Fruit fly (Drosophila melanogaster) whole organism, embryonic: ENCODE measurements around the gene CG13898.

Experiments
- ATbp ChIP-seq: fragments of 200-800 bp; sonication (Bioruptor generic); optimal IDR thresholded peaks from 2 replicates; lab custom pipeline; 2017; ENCODE audit warnings: missing biosample characterization, mild to moderate bottlenecking, missing genetic modification characterization, missing genetic modification reagents
- Antp ChIP-seq: fragments of 200-800 bp; sonication (Bioruptor generic); optimal IDR thresholded peaks from 3 replicates; lab custom pipeline; 2016; ENCODE audit warnings: missing biosample characterization, missing genetic modification characterization
- Bdp1 ChIP-seq: fragments of 200-800 bp; sonication (Bioruptor generic); optimal IDR thresholded peaks from 3 replicates; lab custom pipeline; 2016; ENCODE audit warnings: missing biosample characterization, missing genetic modification characterization
- BtbVII ChIP-seq: fragments of 200-800 bp; sonication (Bioruptor generic); optimal IDR thresholded peaks from 3 replicates; lab custom pipeline; 2017; ENCODE audit warnings: missing biosample characterization, mild to moderate bottlenecking, missing genetic modification characterization
- CG10543 ChIP-seq: fragments of 200-800 bp; sonication (Bioruptor generic); optimal IDR thresholded peaks from 3 replicates; lab custom pipeline; 2017; ENCODE audit warnings: missing biosample characterization, mild to moderate bottlenecking, missing genetic modification characterization, moderate library complexity
- CG11504 ChIP-seq: fragments of 200-800 bp; sonication (Bioruptor generic); optimal IDR thresholded peaks from 3 replicates; lab custom pipeline; 2019; ENCODE audit warnings: missing biosample characterization, mild to moderate bottlenecking, missing genetic modification characterization, moderate library complexity
- CG12769 ChIP-seq: fragments of 200-800 bp; sonication (Bioruptor generic); optimal IDR thresholded peaks from 2 replicates; lab custom pipeline; 2019; ENCODE audit warnings: missing biosample characterization, mild to moderate bottlenecking, missing genetic modification characterization, moderate library complexity
- CG13624 ChIP-seq: fragments of 200-800 bp; sonication (Bioruptor generic); optimal IDR thresholded peaks from 2 replicates; lab custom pipeline; 2016; ENCODE audit warnings: missing biosample characterization, missing genetic modification characterization
- CG15073 ChIP-seq: fragments of 200-800 bp; sonication (Bioruptor generic); optimal IDR thresholded peaks from 2 replicates; lab custom pipeline; 2016; ENCODE audit warnings: missing biosample characterization, missing genetic modification characterization
- CG1602 ChIP-seq: fragments of 200-800 bp; sonication (Bioruptor generic); optimal IDR thresholded peaks from 3 replicates; lab custom pipeline; 2016; ENCODE audit warnings: missing biosample characterization, missing genetic modification characterization
- CG1647 ChIP-seq: fragments of 200-800 bp; sonication (Bioruptor generic); optimal IDR thresholded peaks from 3 replicates; lab custom pipeline; 2016; ENCODE audit warnings: missing biosample characterization, missing genetic modification characterization
- CG17361 ChIP-seq: fragments of 200-800 bp; sonication (Bioruptor generic); IDR thresholded peaks from 3 replicates; pipeline ENCODE4 v1.3.6; 2022; ENCODE audit warnings: missing biosample characterization, missing genetic modification characterization
- CG18011 ChIP-seq: fragments of 200-800 bp; sonication (Bioruptor generic); optimal IDR thresholded peaks from 2 replicates; lab custom pipeline; 2017; ENCODE audit warnings: missing biosample characterization, missing genetic modification characterization, mild to moderate bottlenecking, moderate library complexity, missing genotype
- CG34224 ChIP-seq: fragments of 200-800 bp; sonication (Bioruptor generic); IDR thresholded peaks from 3 replicates; pipeline ENCODE4 v1.3.6; 2022; ENCODE audit warnings: missing biosample characterization, missing genetic modification characterization; ENCODE audit not compliant: partially characterized antibody
- CG34376 ChIP-seq: fragments of 200-800 bp; sonication (Bioruptor generic); optimal IDR thresholded peaks from 2 replicates; lab custom pipeline; 2018; ENCODE audit warnings: missing biosample characterization, mild to moderate bottlenecking, missing genetic modification characterization
- CG3995 ChIP-seq: fragments of 200-800 bp; sonication (Bioruptor generic); optimal IDR thresholded peaks from 3 replicates; lab custom pipeline; 2016; ENCODE audit warnings: missing biosample characterization, missing genetic modification characterization
- CG7271 ChIP-seq: fragments of 200-800 bp; sonication (Bioruptor generic); optimal IDR thresholded peaks from 2 replicates; lab custom pipeline; 2018; ENCODE audit warnings: missing biosample characterization, mild to moderate bottlenecking, missing genetic modification characterization, moderate library complexity
- CG7745 ChIP-seq: fragments of 200-800 bp; sonication (Bioruptor generic); optimal IDR thresholded peaks from 2 replicates; lab custom pipeline; 2018; ENCODE audit warnings: missing biosample characterization, mild to moderate bottlenecking, missing genetic modification characterization, moderate library complexity
- Doc3 ChIP-seq: fragments of 200-800 bp; sonication (Bioruptor generic); IDR thresholded peaks from 3 replicates; pipeline ENCODE4 v1.3.6; 2022; ENCODE audit warnings: missing biosample characterization, missing genetic modification characterization; ENCODE audit not compliant: partially characterized antibody
- Fer2 ChIP-seq: fragments of 200-800 bp; sonication (Bioruptor generic); optimal IDR thresholded peaks from 2 replicates; lab custom pipeline; 2018; ENCODE audit warnings: missing biosample characterization, mild to moderate bottlenecking, missing genetic modification characterization, moderate library complexity
- HLH4C ChIP-seq: fragments of 200-800 bp; sonication (Bioruptor generic); IDR thresholded peaks from 3 replicates; pipeline ENCODE4 v1.3.6; 2022; ENCODE audit warnings: missing biosample characterization, missing genetic modification characterization; ENCODE audit not compliant: partially characterized antibody
- Lhr ChIP-seq: fragments of 200-800 bp; sonication (Bioruptor generic); optimal IDR thresholded peaks from 3 replicates; lab custom pipeline; 2017; ENCODE audit warnings: mild to moderate bottlenecking, missing biosample characterization, missing genetic modification reagents, missing genetic modification characterization
- Lim3 ChIP-seq: fragments of 200-800 bp; sonication (Bioruptor generic); IDR thresholded peaks from 2 replicates; pipeline ENCODE4 v1.3.6; 2022; ENCODE audit warnings: missing biosample characterization, missing genetic modification characterization
- Max ChIP-seq: fragments of 200-800 bp; sonication (Bioruptor generic); optimal IDR thresholded peaks from 2 replicates; lab custom pipeline; 2016; ENCODE audit warnings: missing biosample characterization, mild to moderate bottlenecking, missing genetic modification characterization
- Mrtf ChIP-seq: fragments of 200-800 bp; sonication (Bioruptor generic); IDR thresholded peaks from 3 replicates; pipeline ENCODE4 v1.3.6; 2022; ENCODE audit warnings: missing biosample characterization, missing genetic modification characterization
- Sry-β ChIP-seq: fragments of 200-800 bp; sonication (Bioruptor generic); optimal IDR thresholded peaks from 2 replicates; lab custom pipeline; 2018; ENCODE audit warnings: missing biosample characterization, mild to moderate bottlenecking, missing genetic modification characterization, moderate library complexity
- ase ChIP-seq: fragments of 200-800 bp; sonication (Bioruptor generic); IDR thresholded peaks from 3 replicates; pipeline ENCODE4 v1.3.6; 2022; ENCODE audit warnings: missing biosample characterization, missing genetic modification characterization
- chm ChIP-seq: fragments of 200-800 bp; sonication (Bioruptor generic); IDR thresholded peaks from 2 replicates; pipeline ENCODE4 v1.3.6; 2022; ENCODE audit warnings: missing biosample characterization, missing genetic modification characterization
- dm ChIP-seq: fragments of 200-800 bp; sonication (Bioruptor generic); optimal IDR thresholded peaks from 3 replicates; lab custom pipeline; 2016; ENCODE audit warnings: missing biosample characterization, missing genetic modification characterization
- dpn ChIP-seq, 2 experiments: fragments of 200-800 bp; sonication (Bioruptor generic); optimal IDR thresholded peaks; 3 replicates each; lab custom pipeline; 2016; ENCODE audit warnings: missing biosample characterization in 2 of 2, missing genetic modification characterization in 2 of 2
- esg ChIP-seq: fragments of 200-800 bp; sonication (Bioruptor generic); conservative IDR thresholded peaks from 2 replicates; pipeline ENCODE4 v1.3.6; 2022; ENCODE audit warnings: missing biosample characterization, missing genetic modification characterization
- eyg ChIP-seq: fragments of 200-800 bp; sonication (Bioruptor generic); optimal IDR thresholded peaks from 3 replicates; lab custom pipeline; 2016; ENCODE audit warnings: missing biosample characterization, missing genetic modification characterization
- gfzf ChIP-seq: fragments of 200-800 bp; sonication (Bioruptor generic); optimal IDR thresholded peaks from 2 replicates; lab custom pipeline; 2016; ENCODE audit warnings: missing biosample characterization, mild to moderate bottlenecking, missing genetic modification characterization, moderate library complexity
- gsb-n ChIP-seq: fragments of 200-800 bp; sonication (Bioruptor generic); optimal IDR thresholded peaks from 3 replicates; lab custom pipeline; 2018; ENCODE audit warnings: missing biosample characterization, mild to moderate bottlenecking, missing genetic modification characterization
- her ChIP-seq: fragments of 200-800 bp; sonication (Bioruptor generic); optimal IDR thresholded peaks from 2 replicates; lab custom pipeline; 2016; ENCODE audit warnings: missing biosample characterization, missing genetic modification characterization
- lov ChIP-seq, 2 experiments: fragments of 200-800 bp in 1 of 2; fragments of >200 bp in 1 of 2; sonication (Bioruptor generic) in 1 of 2; IDR thresholded peaks in 1 of 2; optimal IDR thresholded peaks in 1 of 2; 2 replicates in 1 of 2; 3 replicates in 1 of 2; pipeline versions ENCODE4 v1.3.6 to Lab custom; 2017 to 2022; ENCODE audit warnings: missing biosample characterization in 1 of 2, missing genetic modification characterization in 1 of 2
- mld ChIP-seq: fragments of 200-800 bp; sonication (Bioruptor generic); IDR thresholded peaks from 3 replicates; pipeline ENCODE4 v1.3.6; 2022; ENCODE audit warnings: missing biosample characterization, missing genetic modification characterization; ENCODE audit not compliant: partially characterized antibody
- nau ChIP-seq: fragments of 200-800 bp; sonication (Bioruptor generic); optimal IDR thresholded peaks from 3 replicates; lab custom pipeline; 2017; ENCODE audit warnings: missing biosample characterization, mild to moderate bottlenecking, missing genetic modification characterization, missing genetic modification reagents
- nerfin-2 ChIP-seq: fragments of 200-800 bp; sonication (Bioruptor generic); IDR thresholded peaks from 2 replicates; pipeline ENCODE4 v1.3.6; 2022; ENCODE audit warnings: missing biosample characterization, missing genetic modification characterization; ENCODE audit not compliant: partially characterized antibody
- org-1 ChIP-seq: fragments of 200-800 bp; sonication (Bioruptor generic); optimal IDR thresholded peaks from 2 replicates; lab custom pipeline; 2017; ENCODE audit warnings: missing biosample characterization, missing genetic modification characterization
- otp ChIP-seq: fragments of 200-800 bp; sonication (Bioruptor generic); IDR thresholded peaks from 3 replicates; pipeline ENCODE4, ENCODE4 v1.3.6; 2022; ENCODE audit warnings: missing biosample characterization, missing genetic modification characterization
- pfk ChIP-seq: fragments of 200-800 bp; sonication (Bioruptor generic); optimal IDR thresholded peaks from 2 replicates; lab custom pipeline; 2018; ENCODE audit warnings: missing biosample characterization, mild to moderate bottlenecking, missing genetic modification characterization, moderate library complexity
- pros ChIP-seq: fragments of 200-800 bp; sonication (Bioruptor generic); optimal IDR thresholded peaks from 3 replicates; lab custom pipeline; 2019; ENCODE audit warnings: missing biosample characterization, mild to moderate bottlenecking, missing genetic modification characterization, moderate library complexity
- pum ChIP-seq: fragments of 200-800 bp; sonication (Bioruptor generic); optimal IDR thresholded peaks from 2 replicates; lab custom pipeline; 2016; ENCODE audit warnings: missing biosample characterization, missing genetic modification characterization
- rib ChIP-seq: fragments of 200-800 bp; sonication (Bioruptor generic); IDR thresholded peaks from 2 replicates; pipeline ENCODE4 v1.3.6; 2022; ENCODE audit warnings: missing biosample characterization, missing genetic modification characterization
- ro ChIP-seq: fragments of 200-800 bp; sonication (Bioruptor generic); IDR thresholded peaks from 2 replicates; pipeline ENCODE4 v1.3.6; 2022; ENCODE audit warnings: missing biosample characterization, missing genetic modification characterization
- salm ChIP-seq: fragments of 200-800 bp; sonication (Bioruptor generic); optimal IDR thresholded peaks from 2 replicates; lab custom pipeline; 2018; ENCODE audit warnings: missing biosample characterization, mild to moderate bottlenecking, missing genetic modification characterization
- tna ChIP-seq: fragments of 200-800 bp; sonication (Bioruptor generic); IDR thresholded peaks from 2 replicates; pipeline ENCODE4 v1.3.6; 2022; ENCODE audit warnings: missing biosample characterization, missing genetic modification characterization; ENCODE audit not compliant: partially characterized antibody
- wdn ChIP-seq: fragments of 200-800 bp; sonication (Bioruptor generic); IDR thresholded peaks from 2 replicates; pipeline ENCODE4 v1.3.6; 2022; ENCODE audit warnings: missing biosample characterization, missing genetic modification characterization

Gene CG13898

DNA sequence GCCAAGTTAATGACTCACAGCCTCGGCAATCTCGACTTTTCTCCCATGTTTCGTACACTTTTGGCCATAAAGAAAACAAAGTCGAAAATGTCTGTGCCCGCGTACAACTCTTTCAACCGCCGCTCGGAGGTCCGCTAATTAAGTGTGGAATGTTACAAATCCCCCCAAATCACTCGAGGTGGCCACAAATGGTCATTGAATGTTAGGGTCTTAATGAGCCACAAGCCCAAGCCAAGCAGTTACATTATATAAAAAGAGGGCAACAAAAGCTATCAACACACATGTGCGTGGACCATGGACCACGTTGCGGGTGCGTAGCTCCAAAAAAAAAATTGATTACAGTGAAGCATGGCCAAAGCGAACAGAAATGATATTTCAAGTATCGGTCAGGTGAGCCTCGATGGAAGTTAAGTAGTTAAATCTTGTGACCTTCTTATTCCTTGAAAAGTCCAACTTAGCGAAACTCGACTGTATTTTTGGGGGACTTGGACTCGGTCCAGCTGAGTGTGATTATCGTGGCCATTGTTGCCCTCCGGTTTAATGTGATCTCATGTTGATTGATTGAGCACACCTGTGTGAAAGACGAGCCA is 15.5 kb upstream of the CG13898 start (continued):
- TF ChIP-seq salm (tag; lab: Kevin White, UChicago) (peak; percentile 67), gfzf (GFP tag; lab: Kevin White, UChicago) (no peak), rib (GFP tag; lab: Robert Waterston, UW) (peak; percentile 88), gsb-n (tag; lab: Kevin White, UChicago) (peak; percentile 73), pros (GFP tag; lab: Kevin White, UChicago) (peak; percentile 3), Fer2 (peak; percentile 67), ATbp (GFP tag; lab: Kevin White, UChicago) (peak; percentile 87), org-1 (GFP tag; lab: Kevin White, UChicago) (peak; percentile 86), dpn (GFP tag; optimal IDR thresholded peaks at IDR 0.05; lab: Kevin White, UChicago) (peak; percentile 88 to 94), CG34224 (no peak), dm (GFP tag; lab: Kevin White, UChicago) (peak; percentile 79), CG7271 (tag; lab: Kevin White, UChicago) (no peak), CG18011 (GFP tag; lab: Kevin White, UChicago) (peak; percentile 66), Lhr (GFP tag; lab: Kevin White, UChicago) (peak; percentile 59), CG13624 (GFP tag; lab: Kevin White, UChicago) (peak; percentile 86), esg (peak; percentile 92), Mrtf (GFP tag; lab: Robert Waterston, UW) (peak; percentile 93), nau (GFP tag; lab: Kevin White, UChicago) (peak; percentile 64), Doc3 (GFP tag; lab: Robert Waterston, UW) (no peak), chm (GFP tag; lab: Robert Waterston, UW) (peak; percentile 96), eyg (GFP tag; lab: Kevin White, UChicago) (peak; percentile 84), pum (GFP tag; lab: Kevin White, UChicago) (peak; percentile 87), CG7745 (tag; lab: Kevin White, UChicago) (no peak), her (peak; percentile 90), CG11504 (tag; lab: Kevin White, UChicago) (peak; percentile 90), CG1602 (peak; percentile 78), CG17361 (GFP tag; lab: Robert Waterston, UW) (peak; percentile 73), CG3995 (GFP tag; lab: Kevin White, UChicago) (peak; percentile 48), ase (GFP tag; lab: Robert Waterston, UW) (peak; percentile 95), Max (GFP tag; lab: Kevin White, UChicago) (peak; percentile 67), nerfin-2 (no peak), pfk (no peak), lov (optimal IDR thresholded peaks at IDR 0.05; lab: Kevin White, UChicago) (no peak), lov (GFP tag; IDR thresholded peaks at IDR 0.05; lab: Robert Waterston, UW) (peak; percentile 93), CG10543 (peak; percentile 82), tna (no peak), Lim3 (peak; percentile 86), otp (GFP tag; lab: Robert Waterston, UW) (peak; percentile 96), HLH4C (no peak), ro (GFP tag; lab: Robert Waterston, UW) (peak; percentile 71), CG15073 (GFP tag; lab: Kevin White, UChicago) (peak; percentile 20), BtbVII (peak; percentile 81), Sry-β (peak; percentile 14), Antp (GFP tag; lab: Kevin White, UChicago) (peak; percentile 93), CG12769 (tag; lab: Kevin White, UChicago) (peak; percentile 96), wdn (GFP tag; lab: Robert Waterston, UW) (peak; percentile 81), Bdp1 (peak; percentile 62), CG1647 (GFP tag; lab: Kevin White, UChicago) (peak; percentile 83), CG34376 (GFP tag; lab: Kevin White, UChicago) (peak; percentile 56), mld (no peak)
